Fruit fly (Drosophila melanogaster) whole organism, embryonic: ENCODE data around the gene CG3368.

Experiments
- CG10979 ChIP-seq: fragments of 200-800 bp; sonication (Bioruptor generic); optimal IDR thresholded peaks from 2 replicates; lab custom pipeline; 2018; ENCODE audit warnings: missing biosample characterization, mild to moderate bottlenecking, missing genetic modification characterization, moderate library complexity
- CG8089 ChIP-seq: fragments of 200-800 bp; sonication (Bioruptor generic); optimal IDR thresholded peaks from 3 replicates; lab custom pipeline; 2016; ENCODE audit warnings: missing biosample characterization, missing genetic modification characterization
- Drgx ChIP-seq: fragments of 200-800 bp; sonication (Bioruptor generic); IDR thresholded peaks from 2 replicates; pipeline ENCODE4 v1.3.6; 2022; ENCODE audit warnings: missing biosample characterization, missing genetic modification characterization
- PHDP ChIP-seq: fragments of 200-800 bp; sonication (Bioruptor generic); optimal IDR thresholded peaks from 3 replicates; lab custom pipeline; 2018; ENCODE audit warnings: missing biosample characterization, mild to moderate bottlenecking, missing genetic modification characterization, moderate library complexity
- cad ChIP-seq: fragments of >200 bp; optimal IDR thresholded peaks from 2 replicates; lab custom pipeline; 2017; ENCODE audit warnings: missing biosample characterization, missing genetic modification characterization
- ttk ChIP-seq: fragments of 200-800 bp; sonication (Bioruptor generic); IDR thresholded peaks from 2 replicates; pipeline ENCODE4 v2.1.2; 2022; ENCODE audit warnings: missing biosample characterization, missing genetic modification characterization
- z ChIP-seq: fragments of 200-800 bp; sonication (Bioruptor generic); IDR thresholded peaks from 3 replicates; pipeline ENCODE4 v1.3.6; 2022; ENCODE audit warnings: missing biosample characterization, missing genetic modification characterization

DNA sequence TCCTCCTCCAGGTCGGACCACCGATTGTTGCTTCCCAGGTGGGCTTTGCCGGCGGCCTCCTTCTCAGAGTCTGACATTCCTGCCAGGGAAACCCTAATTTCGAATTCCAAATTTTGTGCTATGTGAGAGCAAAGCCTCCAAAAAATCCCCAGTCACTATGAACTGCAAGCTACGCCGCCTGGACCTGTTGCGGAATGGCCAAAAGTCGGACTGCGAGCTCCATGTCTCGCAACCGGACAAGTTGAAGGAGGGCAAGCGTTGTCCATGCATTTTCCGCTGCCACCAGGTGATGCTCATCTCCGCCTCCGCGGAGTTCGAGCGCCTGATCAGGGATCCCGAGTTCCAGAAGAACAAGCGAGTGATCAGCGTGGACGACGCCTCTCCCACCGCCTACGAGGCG is 18.2 kb upstream of the CG3368 start, which contains the start of the genes CG14262 and CG14260:
- TF ChIP-seq CG10979, result no peak
- no peak for TF ChIP-seq Drgx (GFP tag; lab: Robert Waterston, UW)
- TF ChIP-seq PHDP (tag; lab: Kevin White, UChicago), result no peak
- TF ChIP-seq cad (GFP tag; lab: Kevin White, UChicago), result no peak
- no peak for TF ChIP-seq CG8089 (GFP tag; lab: Kevin White, UChicago)
- no peak for TF ChIP-seq ttk
- no peak for TF ChIP-seq z
